Fruit fly (Drosophila melanogaster) whole organism, embryonic: ENCODE measurements around the gene Bruce.

Experiments used
- Adf1 ChIP-seq: fragments of 200-800 bp; sonication (Bioruptor generic); IDR thresholded peaks from 2 replicates; pipeline ENCODE4 v1.3.6; 2022; ENCODE audit warnings: missing biosample characterization, missing genetic modification characterization
- CG10366 ChIP-seq: fragments of 200-800 bp; sonication (Bioruptor generic); IDR thresholded peaks from 2 replicates; pipeline ENCODE4 v1.3.6; 2022; ENCODE audit warnings: missing biosample characterization, missing genetic modification characterization
- CG13424 ChIP-seq: fragments of 200-800 bp; sonication (Bioruptor generic); optimal IDR thresholded peaks from 2 replicates; lab custom pipeline; 2019; ENCODE audit warnings: missing biosample characterization, mild to moderate bottlenecking, missing genetic modification characterization, moderate library complexity
- CG14441 ChIP-seq: fragments of 200-800 bp; sonication (Bioruptor generic); IDR thresholded peaks from 2 replicates; pipeline ENCODE4 v1.3.6; 2022; ENCODE audit warnings: missing biosample characterization, missing genetic modification characterization
- CG16815 ChIP-seq: fragments of 200-800 bp; sonication (Bioruptor generic); optimal IDR thresholded peaks from 3 replicates; lab custom pipeline; 2017; ENCODE audit warnings: missing biosample characterization, mild to moderate bottlenecking, missing genetic modification characterization
- CG1792 ChIP-seq: fragments of 200-800 bp; sonication (Bioruptor generic); optimal IDR thresholded peaks from 2 replicates; lab custom pipeline; 2016; ENCODE audit warnings: missing biosample characterization, missing genetic modification characterization
- CG2712 ChIP-seq: fragments of 200-800 bp; optimal IDR thresholded peaks from 3 replicates; lab custom pipeline; 2019; ENCODE audit warnings: missing biosample characterization, mild to moderate bottlenecking, missing genetic modification characterization, moderate library complexity
- CG31224 ChIP-seq: fragments of 200-800 bp; sonication (Bioruptor generic); IDR thresholded peaks from 2 replicates; pipeline ENCODE4 v1.3.6; 2022; ENCODE audit warnings: missing biosample characterization, missing genetic modification characterization
- CG31388 ChIP-seq: fragments of 200-800 bp; sonication (Bioruptor generic); optimal IDR thresholded peaks from 2 replicates; lab custom pipeline; 2016; ENCODE audit warnings: missing biosample characterization, missing genetic modification characterization
- CG3838 ChIP-seq: fragments of 200-800 bp; sonication (Bioruptor generic); optimal IDR thresholded peaks from 3 replicates; lab custom pipeline; 2016; ENCODE audit warnings: missing biosample characterization, missing genetic modification characterization
- CG4282 ChIP-seq: fragments of 200-800 bp; sonication (Bioruptor generic); optimal IDR thresholded peaks from 2 replicates; lab custom pipeline; 2016; ENCODE audit warnings: missing biosample characterization, missing genetic modification characterization
- CG4404 ChIP-seq: fragments of 200-800 bp; sonication (Bioruptor generic); IDR thresholded peaks from 2 replicates; pipeline ENCODE4 v1.3.6; 2022; ENCODE audit warnings: missing biosample characterization, missing genetic modification characterization
- CG5180 ChIP-seq: fragments of 200-800 bp; sonication (Bioruptor generic); optimal IDR thresholded peaks from 3 replicates; lab custom pipeline; 2017; ENCODE audit warnings: missing biosample characterization, missing genetic modification characterization, mild to moderate bottlenecking, moderate library complexity, missing genetic modification reagents
- CG6254 ChIP-seq: fragments of 200-800 bp; sonication (Bioruptor generic); optimal IDR thresholded peaks from 3 replicates; lab custom pipeline; 2017; ENCODE audit warnings: mild to moderate bottlenecking, missing biosample characterization, missing genetic modification reagents, missing genetic modification characterization
- CG6689 ChIP-seq: fragments of 200-800 bp; sonication (Bioruptor generic); IDR thresholded peaks from 2 replicates; pipeline ENCODE4 v1.3.6; 2022; ENCODE audit warnings: missing biosample characterization, missing genetic modification characterization
- CG6813 ChIP-seq: fragments of 200-800 bp; sonication (Bioruptor generic); optimal IDR thresholded peaks from 2 replicates; lab custom pipeline; 2017; ENCODE audit warnings: missing biosample characterization, missing genetic modification characterization, mild to moderate bottlenecking, moderate library complexity, missing genetic modification reagents
- CG8388 ChIP-seq: fragments of 200-800 bp; sonication (Bioruptor generic); optimal IDR thresholded peaks from 2 replicates; lab custom pipeline; 2019; ENCODE audit warnings: missing biosample characterization, mild to moderate bottlenecking, missing genetic modification characterization, moderate library complexity
- CG8765 ChIP-seq: fragments of 200-800 bp; sonication (Bioruptor generic); IDR thresholded peaks from 2 replicates; pipeline ENCODE4 v1.3.6; 2022; ENCODE audit warnings: missing biosample characterization, missing genetic modification characterization
- CG9727 ChIP-seq: fragments of 200-800 bp; sonication (Bioruptor generic); optimal IDR thresholded peaks from 3 replicates; lab custom pipeline; 2017; ENCODE audit warnings: missing biosample characterization, mild to moderate bottlenecking, missing genetic modification characterization
- Dfd ChIP-seq, 2 experiments: fragments of >200 bp; optimal IDR thresholded peaks; 2 replicates each; lab custom pipeline; 2017; ENCODE audit warnings: missing biosample characterization in 2 of 2, missing genetic modification characterization in 2 of 2
- GATAe ChIP-seq: fragments of 200-800 bp; sonication (Bioruptor generic); conservative IDR thresholded peaks from 2 replicates; pipeline ENCODE4 v1.3.6; 2022; ENCODE audit warnings: missing biosample characterization, missing genetic modification characterization
- Hr51 ChIP-seq, 2 experiments: fragments of 200-800 bp; sonication (Bioruptor generic); optimal IDR thresholded peaks; 2 replicates in 1 of 2; 3 replicates in 1 of 2; lab custom pipeline; 2016 to 2018; ENCODE audit warnings: missing biosample characterization in 2 of 2, missing genetic modification characterization in 2 of 2, mild to moderate bottlenecking in 1 of 2, moderate library complexity in 1 of 2
- MESR4 ChIP-seq: fragments of 200-800 bp; sonication (Bioruptor generic); optimal IDR thresholded peaks from 2 replicates; lab custom pipeline; 2018; ENCODE audit warnings: missing biosample characterization, mild to moderate bottlenecking, missing genetic modification characterization, moderate library complexity
- Mad ChIP-seq: fragments of 200-800 bp; sonication (Bioruptor generic); optimal IDR thresholded peaks from 2 replicates; lab custom pipeline; 2016; ENCODE audit warnings: missing biosample characterization, missing genetic modification characterization
- Med ChIP-seq: fragments of 200-800 bp; sonication (Bioruptor generic); peaks from one replicate; lab custom pipeline; 2016; ENCODE audit warnings: missing biosample characterization, missing genetic modification characterization, mild to moderate bottlenecking, inconsistent platforms, moderate library complexity
- Myb ChIP-seq: fragments of 200-800 bp; sonication (Bioruptor generic); optimal IDR thresholded peaks from 2 replicates; lab custom pipeline; 2016; ENCODE audit warnings: missing biosample characterization, missing genetic modification characterization
- Nf-YC ChIP-seq: fragments of 200-800 bp; optimal IDR thresholded peaks from 3 replicates; lab custom pipeline; 2019; ENCODE audit warnings: missing biosample characterization, mild to moderate bottlenecking, missing genetic modification characterization, moderate library complexity
- Oli ChIP-seq: fragments of 200-800 bp; sonication (Bioruptor generic); optimal IDR thresholded peaks from 2 replicates; lab custom pipeline; 2018; ENCODE audit warnings: missing biosample characterization, mild to moderate bottlenecking, missing genetic modification characterization, moderate library complexity
- Pdp1 ChIP-seq, 2 experiments: fragments of 200-800 bp; sonication (Bioruptor generic); optimal IDR thresholded peaks; 3 replicates each; lab custom pipeline; 2016; ENCODE audit warnings: missing biosample characterization in 2 of 2, missing genetic modification characterization in 2 of 2, mild to moderate bottlenecking in 1 of 2, moderate library complexity in 1 of 2
- Poxn ChIP-seq: fragments of 200-800 bp; sonication (Bioruptor generic); IDR thresholded peaks from 2 replicates; pipeline ENCODE4 v1.3.6; 2022; ENCODE audit warnings: missing biosample characterization, missing genetic modification characterization
- Six4 ChIP-seq: fragments of 200-800 bp; sonication (Bioruptor generic); optimal IDR thresholded peaks from 2 replicates; lab custom pipeline; 2016; ENCODE audit warnings: missing biosample characterization, missing genetic modification characterization
- Vsx1 ChIP-seq: fragments of 200-800 bp; sonication (Bioruptor generic); optimal IDR thresholded peaks from 2 replicates; lab custom pipeline; 2017; ENCODE audit warnings: missing biosample characterization, mild to moderate bottlenecking, missing genetic modification characterization, missing genetic modification reagents
- YL-1 ChIP-seq: fragments of 200-800 bp; sonication (Bioruptor generic); optimal IDR thresholded peaks from 3 replicates; lab custom pipeline; 2017; ENCODE audit warnings: missing biosample characterization, mild to moderate bottlenecking, missing genetic modification characterization
- ac ChIP-seq: fragments of 200-800 bp; sonication (Bioruptor generic); optimal IDR thresholded peaks from 3 replicates; lab custom pipeline; 2017; ENCODE audit warnings: missing biosample characterization, mild to moderate bottlenecking, missing genetic modification characterization
- ase ChIP-seq: fragments of 200-800 bp; sonication (Bioruptor generic); IDR thresholded peaks from 3 replicates; pipeline ENCODE4 v1.3.6; 2022; ENCODE audit warnings: missing biosample characterization, missing genetic modification characterization
- bigmax ChIP-seq: fragments of 200-800 bp; sonication (Bioruptor generic); optimal IDR thresholded peaks from 2 replicates; lab custom pipeline; 2018; ENCODE audit warnings: missing biosample characterization, mild to moderate bottlenecking, missing genetic modification characterization
- btn ChIP-seq: fragments of 200-800 bp; sonication (Bioruptor generic); optimal IDR thresholded peaks from 2 replicates; lab custom pipeline; 2016; ENCODE audit warnings: missing biosample characterization, missing genetic modification characterization
- cad ChIP-seq: fragments of >200 bp; optimal IDR thresholded peaks from 2 replicates; lab custom pipeline; 2017; ENCODE audit warnings: missing biosample characterization, missing genetic modification characterization
- corto ChIP-seq: fragments of 200-800 bp; sonication (Bioruptor generic); optimal IDR thresholded peaks from 2 replicates; lab custom pipeline; 2016; ENCODE audit warnings: missing biosample characterization, mild to moderate bottlenecking, missing genetic modification characterization, moderate library complexity
- da ChIP-seq: fragments of 200-800 bp; sonication (Bioruptor generic); optimal IDR thresholded peaks from 2 replicates; lab custom pipeline; 2016; ENCODE audit warnings: missing biosample characterization, missing genetic modification characterization
- dan ChIP-seq: fragments of 200-800 bp; sonication (Bioruptor generic); IDR thresholded peaks from 2 replicates; pipeline ENCODE4 v1.3.6; 2022; ENCODE audit warnings: missing biosample characterization, missing genetic modification characterization
- dati ChIP-seq: fragments of 200-800 bp; sonication (Bioruptor generic); IDR thresholded peaks from 2 replicates; pipeline ENCODE4 v1.3.6; 2022; ENCODE audit warnings: missing biosample characterization, missing genetic modification characterization
- ftz-f1 ChIP-seq: fragments of 200-800 bp; sonication (Bioruptor generic); optimal IDR thresholded peaks from 2 replicates; lab custom pipeline; 2016; ENCODE audit warnings: missing biosample characterization, missing genetic modification characterization
- gro ChIP-seq: fragments of 200-800 bp; sonication (Bioruptor generic); optimal IDR thresholded peaks from 2 replicates; lab custom pipeline; 2016; ENCODE audit warnings: missing biosample characterization, missing genetic modification characterization
- ind ChIP-seq: fragments of 200-800 bp; sonication (Bioruptor generic); optimal IDR thresholded peaks from 3 replicates; lab custom pipeline; 2016; ENCODE audit warnings: missing biosample characterization, missing genetic modification characterization
- phol ChIP-seq: fragments of 200-800 bp; sonication (Bioruptor generic); optimal IDR thresholded peaks from 3 replicates; lab custom pipeline; 2018; ENCODE audit warnings: missing biosample characterization, mild to moderate bottlenecking, missing genetic modification characterization, moderate library complexity
- toy ChIP-seq: fragments of 200-800 bp; sonication (Bioruptor generic); IDR thresholded peaks from 2 replicates; pipeline ENCODE4 v1.3.6; 2022; ENCODE audit warnings: missing biosample characterization, missing genetic modification characterization
- twi ChIP-seq: fragments of 200-800 bp; optimal IDR thresholded peaks from 2 replicates; lab custom pipeline; 2019; ENCODE audit warnings: missing biosample characterization, mild to moderate bottlenecking, missing genetic modification characterization, moderate library complexity
- wek ChIP-seq: fragments of 200-800 bp; sonication (Bioruptor generic); optimal IDR thresholded peaks from 3 replicates; lab custom pipeline; 2018; ENCODE audit warnings: missing biosample characterization, mild to moderate bottlenecking, missing genetic modification characterization, moderate library complexity
- zfh1 ChIP-seq: fragments of 200-800 bp; sonication (Bioruptor generic); IDR thresholded peaks from 3 replicates; pipeline ENCODE4 v1.3.6; 2022; ENCODE audit warnings: missing biosample characterization, missing genetic modification characterization
- zfh2 ChIP-seq: fragments of 200-800 bp; sonication (Bioruptor generic); optimal IDR thresholded peaks from 2 replicates; lab custom pipeline; 2016; ENCODE audit warnings: missing biosample characterization, missing genetic modification characterization

The Bruce gene

DNA sequence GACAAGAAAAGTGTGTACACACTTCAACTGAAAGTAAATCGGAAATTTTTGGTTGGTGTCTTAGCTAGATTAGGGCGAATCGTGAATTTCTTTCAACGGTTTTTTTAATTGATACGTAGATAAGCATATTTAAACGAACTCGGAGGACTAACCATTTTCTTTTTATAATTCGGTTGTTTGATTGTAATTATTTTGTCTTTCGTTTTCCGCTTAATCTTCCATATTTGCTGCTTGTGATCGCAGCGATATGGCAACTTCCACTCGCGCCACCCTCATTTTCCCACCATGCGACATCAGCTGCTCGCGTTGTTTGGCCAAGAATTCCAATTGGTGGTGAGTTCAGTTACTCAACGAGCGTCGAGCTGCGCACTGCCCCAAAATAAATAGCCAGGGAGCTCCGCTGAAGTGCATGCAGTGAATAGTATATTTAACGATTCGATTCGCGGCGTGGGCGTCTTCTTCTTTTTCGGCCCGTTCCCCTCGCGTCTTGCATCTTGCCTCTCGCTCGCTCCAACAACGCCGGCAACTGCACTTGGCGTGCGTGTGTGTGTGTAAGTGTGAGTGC lies 67.1 kb downstream of the Bruce start, which contains the start of gene Nuak (continued):
- TF ChIP-seq wek (GFP tag; lab: Kevin White, UChicago) = peak; percentile 42
- no peak for TF ChIP-seq ase (GFP tag; lab: Robert Waterston, UW)
- no peak for TF ChIP-seq CG31224
- TF ChIP-seq CG5180 (GFP tag; lab: Kevin White, UChicago) = peak; percentile 57
- peak; percentile 90 for TF ChIP-seq Nf-YC (tag; lab: Kevin White, UChicago)
- peak; percentile 62 for TF ChIP-seq Oli
- peak; percentile 89 for TF ChIP-seq CG4282 (GFP tag; lab: Kevin White, UChicago)
- TF ChIP-seq CG10366 (GFP tag; lab: Robert Waterston, UW) = no peak
- peak; percentile 21 for TF ChIP-seq bigmax (GFP tag; lab: Kevin White, UChicago)
- TF ChIP-seq CG2712 (tag; lab: Kevin White, UChicago) = peak; percentile 86
- TF ChIP-seq MESR4 (GFP tag; lab: Kevin White, UChicago) = peak; percentile 33
- peak; percentile 46 for TF ChIP-seq CG6254 (GFP tag; lab: Kevin White, UChicago)
- peak; percentile 70 for TF ChIP-seq CG3838 (GFP tag; lab: Kevin White, UChicago)
- no peak for TF ChIP-seq dan (GFP tag; lab: Robert Waterston, UW)
- peak; percentile 89 for TF ChIP-seq Myb
- TF ChIP-seq Pdp1 (GFP tag; optimal IDR thresholded peaks at IDR 0.05; lab: Kevin White, UChicago) = peak; percentile 98
- peak; percentile 69 for TF ChIP-seq CG8388
- peak; percentile 59 for TF ChIP-seq twi
- TF ChIP-seq GATAe = no peak
- TF ChIP-seq CG31388 (GFP tag; lab: Kevin White, UChicago) = peak; percentile 54
- peak; percentile 100 for TF ChIP-seq Med (GFP tag; lab: Kevin White, UChicago)
- TF ChIP-seq Mad (GFP tag; lab: Kevin White, UChicago) = peak; percentile 80
- TF ChIP-seq Vsx1 (GFP tag; lab: Kevin White, UChicago) = peak; percentile 7
- peak in 1 of 2 experiments; percentile 77 for TF ChIP-seq Dfd (GFP tag; optimal IDR thresholded peaks at IDR 0.05; lab: Kevin White, UChicago)
- no peak for TF ChIP-seq toy
- peak; percentile 33 for TF ChIP-seq ftz-f1 (GFP tag; lab: Kevin White, UChicago)
- TF ChIP-seq cad (GFP tag; lab: Kevin White, UChicago) = no peak
- peak; percentile 82 for TF ChIP-seq da
- no peak for TF ChIP-seq CG6689 (GFP tag; lab: Robert Waterston, UW)
- peak; percentile 86 for TF ChIP-seq CG1792 (GFP tag; lab: Kevin White, UChicago)
- no peak for TF ChIP-seq Poxn
- no peak for TF ChIP-seq CG8765 (GFP tag; lab: Robert Waterston, UW)
- peak; percentile 95 for TF ChIP-seq ind (GFP tag; lab: Kevin White, UChicago)
- peak; percentile 93 for TF ChIP-seq phol
- peak; percentile 46 for TF ChIP-seq YL-1
- no peak for TF ChIP-seq dati (GFP tag; lab: Robert Waterston, UW)
- peak; percentile 98 for TF ChIP-seq zfh2
- no peak for TF ChIP-seq CG4404 (GFP tag; lab: Robert Waterston, UW)
- peak; percentile 32 for TF ChIP-seq CG6813
- peak; percentile 45 for TF ChIP-seq btn (GFP tag; lab: Kevin White, UChicago)
- no peak for TF ChIP-seq Adf1
- TF ChIP-seq Six4 (GFP tag; lab: Kevin White, UChicago) = peak; percentile 87
- TF ChIP-seq Hr51 (GFP tag; optimal IDR thresholded peaks at IDR 0.05; lab: Kevin White, UChicago) = peak; percentile 77 to 93
- peak; percentile 54 for TF ChIP-seq corto (GFP tag; lab: Kevin White, UChicago)
- TF ChIP-seq ac (GFP tag; lab: Kevin White, UChicago) = peak; percentile 41
- peak; percentile 92 for TF ChIP-seq CG9727 (GFP tag; lab: Kevin White, UChicago)
- TF ChIP-seq gro = peak; percentile 99
- no peak for TF ChIP-seq zfh1 (GFP tag; lab: Robert Waterston, UW)
- peak; percentile 84 for TF ChIP-seq CG16815 (GFP tag; lab: Kevin White, UChicago)
- no peak for TF ChIP-seq CG14441
- TF ChIP-seq CG13424 (tag; lab: Kevin White, UChicago) = peak; percentile 90
